Worm (Caenorhabditis elegans): ENCODE data around the gene Y105C5B.11.
A peak's percentile ranks its signal among the peaks of the same experiment; 100 is the strongest.

Y105C5B.11 gene

ce11 chrIV:15950838-15951581 lies 9.7 kb upstream of the Y105C5B.11 start, which contains the start of gene ifas-3:
Gene ifas-3 (minus strand): TSS chrIV:15950888.
- no peak for TF ChIP-seq ztf-23 (GFP tag; IDR thresholded peaks at IDR 0.05)

ce11 chrIV:15949995-15950394 lies 8.7 kb upstream of the Y105C5B.11 start:
- TF ChIP-seq ztf-23 (GFP tag; IDR thresholded peaks at IDR 0.05) (no peak), ref-1 (GFP tag; conservative IDR thresholded peaks at IDR 0.05) (no peak), tab-1 (GFP tag; IDR thresholded peaks at IDR 0.05) (no peak), ztf-29 (GFP tag; IDR thresholded peaks at IDR 0.05) (no peak)

ce11 chrIV:15946507-15946906 lies 5.2 kb upstream of the Y105C5B.11 start, which contains the start of gene skr-10:
Gene skr-10 (plus strand): TSS chrIV:15946807.
- TF ChIP-seq flt-1 (GFP tag; IDR thresholded peaks at IDR 0.05) = no peak
- no peak for TF ChIP-seq ref-1 (GFP tag; conservative IDR thresholded peaks at IDR 0.05)
- no peak for TF ChIP-seq cog-1 (tag; optimal IDR thresholded peaks at IDR 0.05)
- no peak for TF ChIP-seq klf-2 (GFP tag; conservative IDR thresholded peaks at IDR 0.05)
- TF ChIP-seq ztf-23 (GFP tag; IDR thresholded peaks at IDR 0.05) = no peak
- TF ChIP-seq tab-1 (GFP tag; IDR thresholded peaks at IDR 0.05) = no peak
- TF ChIP-seq med-1 (GFP tag; optimal IDR thresholded peaks at IDR 0.05; ENCODE audit: insufficient read depth) = no peak
- no peak for TF ChIP-seq ztf-29 (GFP tag; IDR thresholded peaks at IDR 0.05)
- no peak for TF ChIP-seq T22C8.4 (GFP tag; IDR thresholded peaks at IDR 0.05)

ce11 chrIV:15940811-15941210 lies 492 bp downstream of the Y105C5B.11 start:
- TF ChIP-seq flt-1 (GFP tag; IDR thresholded peaks at IDR 0.05) (no peak), med-1 (GFP tag; optimal IDR thresholded peaks at IDR 0.05; ENCODE audit: insufficient read depth) (no peak), ztf-29 (GFP tag; IDR thresholded peaks at IDR 0.05) (no peak), klf-2 (GFP tag; conservative IDR thresholded peaks at IDR 0.05) (no peak), ref-1 (GFP tag; conservative IDR thresholded peaks at IDR 0.05) (no peak), T22C8.4 (GFP tag; IDR thresholded peaks at IDR 0.05) (no peak), ztf-23 (GFP tag; IDR thresholded peaks at IDR 0.05) (no peak), tab-1 (GFP tag; IDR thresholded peaks at IDR 0.05) (no peak)

ce11 chrIV:15938471-15938870 lies 2.8 kb downstream of the Y105C5B.11 start:
- TF ChIP-seq ref-1 (GFP tag; conservative IDR thresholded peaks at IDR 0.05) (no peak), flt-1 (GFP tag; IDR thresholded peaks at IDR 0.05) (no peak), ztf-23 (GFP tag; IDR thresholded peaks at IDR 0.05) (no peak)

- TF ChIP-seq tab-1 (GFP tag; IDR thresholded peaks at IDR 0.05) = no peak
- no peak for TF ChIP-seq klf-2 (GFP tag; conservative IDR thresholded peaks at IDR 0.05)
- TF ChIP-seq ztf-29 (GFP tag; IDR thresholded peaks at IDR 0.05) = no peak
- no peak for TF ChIP-seq med-1 (GFP tag; optimal IDR thresholded peaks at IDR 0.05; ENCODE audit: insufficient read depth)
- TF ChIP-seq T22C8.4 (GFP tag; IDR thresholded peaks at IDR 0.05) = no peak
- TF ChIP-seq ztf-23 (GFP tag; IDR thresholded peaks at IDR 0.05) = no peak
- no peak for TF ChIP-seq flt-1 (GFP tag; IDR thresholded peaks at IDR 0.05)
- no peak for TF ChIP-seq cog-1 (tag; optimal IDR thresholded peaks at IDR 0.05)
- TF ChIP-seq ref-1 (GFP tag; conservative IDR thresholded peaks at IDR 0.05) = no peak
Observed at ce11 chrIV:15937088-15937487, 4.2 kb downstream of the Y105C5B.11 start.

- no peak for TF ChIP-seq ref-1 (GFP tag; conservative IDR thresholded peaks at IDR 0.05)
- TF ChIP-seq ztf-29 (GFP tag; IDR thresholded peaks at IDR 0.05) = no peak
- no peak for TF ChIP-seq med-1 (GFP tag; optimal IDR thresholded peaks at IDR 0.05; ENCODE audit: insufficient read depth)
- no peak for TF ChIP-seq flt-1 (GFP tag; IDR thresholded peaks at IDR 0.05)
- TF ChIP-seq cog-1 (tag; optimal IDR thresholded peaks at IDR 0.05) = no peak
- no peak for TF ChIP-seq T22C8.4 (GFP tag; IDR thresholded peaks at IDR 0.05)
- no peak for TF ChIP-seq klf-2 (GFP tag; conservative IDR thresholded peaks at IDR 0.05)
- no peak for TF ChIP-seq ztf-23 (GFP tag; IDR thresholded peaks at IDR 0.05)
- no peak for TF ChIP-seq tab-1 (GFP tag; IDR thresholded peaks at IDR 0.05)
Observed at ce11 chrIV:15933814-15934213, 7.5 kb downstream of the Y105C5B.11 start, which contains the start of gene srv-16. Gene srv-16 (minus strand): TSS chrIV:15933914.

ce11 chrIV:15931833-15932232 lies 9.5 kb downstream of the Y105C5B.11 start:
- no peak for TF ChIP-seq med-1 (GFP tag; optimal IDR thresholded peaks at IDR 0.05; ENCODE audit: insufficient read depth)
- no peak for TF ChIP-seq klf-2 (GFP tag; conservative IDR thresholded peaks at IDR 0.05)
- peak; percentile 76 for TF ChIP-seq ztf-23 (GFP tag; IDR thresholded peaks at IDR 0.05)
- no peak for TF ChIP-seq flt-1 (GFP tag; IDR thresholded peaks at IDR 0.05)
- 0 out of 2 replicates have a peak, but pooled peaks have one; percentile 20 for TF ChIP-seq ref-1 (GFP tag; conservative IDR thresholded peaks at IDR 0.05)
- peak; percentile 28 for TF ChIP-seq cog-1 (tag; optimal IDR thresholded peaks at IDR 0.05)
- TF ChIP-seq tab-1 (GFP tag; IDR thresholded peaks at IDR 0.05) = peak; percentile 78
- no peak for TF ChIP-seq T22C8.4 (GFP tag; IDR thresholded peaks at IDR 0.05)
- 0 out of 2 replicates have a peak, but pooled peaks have one; percentile 36 for TF ChIP-seq ztf-29 (GFP tag; IDR thresholded peaks at IDR 0.05)

ce11 chrIV:15931176-15931575 lies 10.1 kb downstream of the Y105C5B.11 start:
- 0 out of 2 replicates have a peak, but pooled peaks have one; percentile 25 for TF ChIP-seq tab-1 (GFP tag; IDR thresholded peaks at IDR 0.05)
- TF ChIP-seq med-1 (GFP tag; optimal IDR thresholded peaks at IDR 0.05; ENCODE audit: insufficient read depth) = no peak
- peak; percentile 75 for TF ChIP-seq ztf-23 (GFP tag; IDR thresholded peaks at IDR 0.05)
- TF ChIP-seq klf-2 (GFP tag; conservative IDR thresholded peaks at IDR 0.05) = 0 out of 2 replicates have a peak, but pooled peaks have one; percentile 52
- 0 out of 2 replicates have a peak, but pooled peaks have one; percentile 43 for TF ChIP-seq ztf-29 (GFP tag; IDR thresholded peaks at IDR 0.05)
- no peak for TF ChIP-seq T22C8.4 (GFP tag; IDR thresholded peaks at IDR 0.05)
- TF ChIP-seq ref-1 (GFP tag; conservative IDR thresholded peaks at IDR 0.05) = 0 out of 2 replicates have a peak, but pooled peaks have one; percentile 49
- no peak for TF ChIP-seq cog-1 (tag; optimal IDR thresholded peaks at IDR 0.05)
- peak; percentile 77 for TF ChIP-seq flt-1 (GFP tag; IDR thresholded peaks at IDR 0.05)

- TF ChIP-seq cog-1 (tag; optimal IDR thresholded peaks at IDR 0.05) (no peak), T22C8.4 (GFP tag; IDR thresholded peaks at IDR 0.05) (peak; percentile 65)
Observed at ce11 chrIV:15930694-15931093, 10.6 kb downstream of the Y105C5B.11 start.

Data from whole organism, midembryonic.